Fruit fly (Drosophila melanogaster) whole organism, embryonic: Measurements from ENCODE around the gene mRpS31.

Experiments used
- Aef1 ChIP-seq: fragments of 200-800 bp; sonication (Bioruptor generic); IDR thresholded peaks from 3 replicates; pipeline ENCODE4 v1.3.6; 2022; ENCODE audit warnings: missing biosample characterization, missing genetic modification characterization
- Antp ChIP-seq: fragments of 200-800 bp; sonication (Bioruptor generic); optimal IDR thresholded peaks from 3 replicates; lab custom pipeline; 2016; ENCODE audit warnings: missing biosample characterization, missing genetic modification characterization
- CG10462 ChIP-seq: fragments of 200-800 bp; sonication (Bioruptor generic); optimal IDR thresholded peaks from 2 replicates; lab custom pipeline; 2016; ENCODE audit warnings: missing biosample characterization, missing genetic modification characterization
- CG11247 ChIP-seq: fragments of 200-800 bp; sonication (Bioruptor generic); IDR thresholded peaks from 2 replicates; pipeline ENCODE4 v1.3.6; 2022; ENCODE audit warnings: missing biosample characterization, missing genetic modification characterization
- CG12219 ChIP-seq: fragments of 200-800 bp; sonication (Bioruptor generic); optimal IDR thresholded peaks from 3 replicates; lab custom pipeline; 2018; ENCODE audit warnings: missing biosample characterization, mild to moderate bottlenecking, missing genetic modification characterization
- CG15269 ChIP-seq: fragments of 200-800 bp; sonication (Bioruptor generic); optimal IDR thresholded peaks from 2 replicates; lab custom pipeline; 2018; ENCODE audit warnings: missing biosample characterization, mild to moderate bottlenecking, missing genetic modification characterization, moderate library complexity
- CG15514 ChIP-seq: fragments of 200-800 bp; sonication (Bioruptor generic); optimal IDR thresholded peaks from 3 replicates; lab custom pipeline; 2017; ENCODE audit warnings: missing biosample characterization, missing genetic modification characterization, mild to moderate bottlenecking, moderate library complexity, missing genetic modification reagents
- CG2875 ChIP-seq: fragments of 200-800 bp; sonication (Bioruptor generic); optimal IDR thresholded peaks from 2 replicates; lab custom pipeline; 2017; ENCODE audit warnings: missing biosample characterization, mild to moderate bottlenecking, missing genetic modification characterization, missing genetic modification reagents
- CG30020 ChIP-seq: fragments of 200-800 bp; optimal IDR thresholded peaks from 2 replicates; lab custom pipeline; 2019; ENCODE audit warnings: missing biosample characterization, mild to moderate bottlenecking, missing genetic modification characterization, moderate library complexity
- CG31224 ChIP-seq: fragments of 200-800 bp; sonication (Bioruptor generic); IDR thresholded peaks from 2 replicates; pipeline ENCODE4 v1.3.6; 2022; ENCODE audit warnings: missing biosample characterization, missing genetic modification characterization
- CG34376 ChIP-seq: fragments of 200-800 bp; sonication (Bioruptor generic); optimal IDR thresholded peaks from 2 replicates; lab custom pipeline; 2018; ENCODE audit warnings: missing biosample characterization, mild to moderate bottlenecking, missing genetic modification characterization
- CG6683 ChIP-seq: fragments of 200-800 bp; sonication (Bioruptor generic); optimal IDR thresholded peaks from 2 replicates; lab custom pipeline; 2017; ENCODE audit warnings: missing biosample characterization, mild to moderate bottlenecking, missing genetic modification characterization, missing genetic modification reagents
- CG7928 ChIP-seq: fragments of 200-800 bp; sonication (Bioruptor generic); optimal IDR thresholded peaks from 2 replicates; lab custom pipeline; 2017; ENCODE audit warnings: missing biosample characterization, mild to moderate bottlenecking, missing genetic modification characterization
- CG9876 ChIP-seq: fragments of 200-800 bp; sonication (Bioruptor generic); optimal IDR thresholded peaks from 2 replicates; lab custom pipeline; 2016; ENCODE audit warnings: missing biosample characterization, missing genetic modification characterization
- CG9932 ChIP-seq: fragments of 200-800 bp; sonication (Bioruptor generic); IDR thresholded peaks from 2 replicates; pipeline ENCODE4 v1.3.6; 2022; ENCODE audit warnings: missing biosample characterization, missing genetic modification characterization
- CHES-1-like ChIP-seq: fragments of 200-800 bp; sonication (Bioruptor generic); optimal IDR thresholded peaks from 2 replicates; lab custom pipeline; 2016; ENCODE audit warnings: missing biosample characterization, missing genetic modification characterization
- Camta ChIP-seq: fragments of 200-800 bp; sonication (Bioruptor generic); optimal IDR thresholded peaks from 2 replicates; lab custom pipeline; 2016; ENCODE audit warnings: missing biosample characterization, missing genetic modification characterization
- D19A ChIP-seq: fragments of 200-800 bp; optimal IDR thresholded peaks from 3 replicates; lab custom pipeline; 2019; ENCODE audit warnings: missing biosample characterization, mild to moderate bottlenecking, missing genetic modification characterization, moderate library complexity
- Dref ChIP-seq: fragments of 200-800 bp; sonication (Bioruptor generic); IDR thresholded peaks from 2 replicates; pipeline ENCODE4 v1.3.6; 2022; ENCODE audit warnings: missing biosample characterization, missing genetic modification characterization
- Hey ChIP-seq: fragments of 200-800 bp; sonication (Bioruptor generic); optimal IDR thresholded peaks from 3 replicates; lab custom pipeline; 2018; ENCODE audit warnings: missing biosample characterization, mild to moderate bottlenecking, missing genetic modification characterization
- Hr51 ChIP-seq, 2 experiments: fragments of 200-800 bp; sonication (Bioruptor generic); optimal IDR thresholded peaks; 2 replicates in 1 of 2; 3 replicates in 1 of 2; lab custom pipeline; 2016 to 2018; ENCODE audit warnings: missing biosample characterization in 2 of 2, missing genetic modification characterization in 2 of 2, mild to moderate bottlenecking in 1 of 2, moderate library complexity in 1 of 2
- Lhr ChIP-seq: fragments of 200-800 bp; sonication (Bioruptor generic); optimal IDR thresholded peaks from 3 replicates; lab custom pipeline; 2017; ENCODE audit warnings: mild to moderate bottlenecking, missing biosample characterization, missing genetic modification reagents, missing genetic modification characterization
- Lim3 ChIP-seq: fragments of 200-800 bp; sonication (Bioruptor generic); IDR thresholded peaks from 2 replicates; pipeline ENCODE4 v1.3.6; 2022; ENCODE audit warnings: missing biosample characterization, missing genetic modification characterization
- Lpt ChIP-seq: fragments of >200 bp; optimal IDR thresholded peaks from 2 replicates; lab custom pipeline; 2018; ENCODE audit warnings: missing biosample characterization, missing genetic modification characterization
- MESR4 ChIP-seq: fragments of 200-800 bp; sonication (Bioruptor generic); optimal IDR thresholded peaks from 2 replicates; lab custom pipeline; 2018; ENCODE audit warnings: missing biosample characterization, mild to moderate bottlenecking, missing genetic modification characterization, moderate library complexity
- Med ChIP-seq: fragments of 200-800 bp; sonication (Bioruptor generic); peaks from one replicate; lab custom pipeline; 2016; ENCODE audit warnings: missing biosample characterization, missing genetic modification characterization, mild to moderate bottlenecking, inconsistent platforms, moderate library complexity
- NC2β ChIP-seq: fragments of 200-800 bp; sonication (Bioruptor generic); optimal IDR thresholded peaks from 2 replicates; lab custom pipeline; 2016; ENCODE audit warnings: missing biosample characterization, missing genetic modification characterization
- NfI ChIP-seq: fragments of 200-800 bp; sonication (Bioruptor generic); optimal IDR thresholded peaks from 3 replicates; lab custom pipeline; 2018; ENCODE audit warnings: missing biosample characterization, mild to moderate bottlenecking, missing genetic modification characterization, moderate library complexity
- Opbp ChIP-seq: fragments of 200-800 bp; sonication (Bioruptor generic); IDR thresholded peaks from 3 replicates; pipeline ENCODE4 v1.3.6; 2022; ENCODE audit warnings: missing biosample characterization, missing genetic modification characterization; ENCODE audit not compliant: partially characterized antibody
- Ptx1 ChIP-seq: fragments of 200-800 bp; sonication (Bioruptor generic); IDR thresholded peaks from 2 replicates; pipeline ENCODE4 v1.3.6; 2022; ENCODE audit warnings: missing biosample characterization, missing genetic modification characterization
- Rx ChIP-seq: fragments of 200-800 bp; sonication (Bioruptor generic); IDR thresholded peaks from 2 replicates; pipeline ENCODE4 v1.3.6; 2022; ENCODE audit warnings: missing biosample characterization, missing genetic modification characterization
- TFAM ChIP-seq: fragments of 200-800 bp; sonication (Bioruptor generic); optimal IDR thresholded peaks from 2 replicates; lab custom pipeline; 2017; ENCODE audit warnings: missing biosample characterization, missing genetic modification characterization, inconsistent platforms
- Trl ChIP-seq, 3 experiments: fragments of >200 bp in 2 of 3; fragments of 200-800 bp in 1 of 3; sonication (Bioruptor generic) in 1 of 3; optimal IDR thresholded peaks; 2 replicates in 1 of 3; 3 replicates in 2 of 3; lab custom pipeline; 2016 to 2017; ENCODE audit warnings: missing biosample characterization in 1 of 3, missing genetic modification characterization in 1 of 3
- Usf ChIP-seq: fragments of 200-800 bp; sonication (Bioruptor generic); optimal IDR thresholded peaks from 2 replicates; lab custom pipeline; 2017; ENCODE audit warnings: missing genotype, missing biosample characterization, missing genetic modification characterization
- bbx ChIP-seq: fragments of 200-800 bp; sonication (Bioruptor generic); IDR thresholded peaks from 2 replicates; pipeline ENCODE4 v1.3.6; 2022; ENCODE audit warnings: missing biosample characterization, missing genetic modification characterization; ENCODE audit not compliant: partially characterized antibody
- cato ChIP-seq: fragments of 200-800 bp; sonication (Bioruptor generic); optimal IDR thresholded peaks from 2 replicates; lab custom pipeline; 2016; ENCODE audit warnings: missing biosample characterization, missing genetic modification characterization, borderline replicate concordance
- dan ChIP-seq: fragments of 200-800 bp; sonication (Bioruptor generic); IDR thresholded peaks from 2 replicates; pipeline ENCODE4 v1.3.6; 2022; ENCODE audit warnings: missing biosample characterization, missing genetic modification characterization
- emc ChIP-seq: fragments of 200-800 bp; sonication (Bioruptor generic); optimal IDR thresholded peaks from 2 replicates; lab custom pipeline; 2016; ENCODE audit warnings: missing biosample characterization, missing genetic modification characterization
- ewg ChIP-seq: fragments of 200-800 bp; sonication (Bioruptor generic); optimal IDR thresholded peaks from 3 replicates; lab custom pipeline; 2017; ENCODE audit warnings: mild to moderate bottlenecking, missing biosample characterization, missing genetic modification reagents, missing genetic modification characterization
- gcm2 ChIP-seq: fragments of 200-800 bp; sonication (Bioruptor generic); optimal IDR thresholded peaks from 2 replicates; lab custom pipeline; 2016; ENCODE audit warnings: missing biosample characterization, missing genetic modification characterization
- gem ChIP-seq: fragments of 200-800 bp; sonication (Bioruptor generic); optimal IDR thresholded peaks from 2 replicates; lab custom pipeline; 2019; ENCODE audit warnings: missing biosample characterization, mild to moderate bottlenecking, missing genetic modification characterization, moderate library complexity
- mirr ChIP-seq: fragments of 200-800 bp; sonication (Bioruptor generic); optimal IDR thresholded peaks from 3 replicates; lab custom pipeline; 2018; ENCODE audit warnings: missing biosample characterization, mild to moderate bottlenecking, missing genetic modification characterization
- otp ChIP-seq: fragments of 200-800 bp; sonication (Bioruptor generic); IDR thresholded peaks from 3 replicates; pipeline ENCODE4, ENCODE4 v1.3.6; 2022; ENCODE audit warnings: missing biosample characterization, missing genetic modification characterization
- p53 ChIP-seq: fragments of 200-800 bp; sonication (Bioruptor generic); optimal IDR thresholded peaks from 2 replicates; lab custom pipeline; 2016; ENCODE audit warnings: missing biosample characterization, missing genetic modification characterization
- pita ChIP-seq: fragments of 200-800 bp; sonication (Bioruptor generic); optimal IDR thresholded peaks from 2 replicates; lab custom pipeline; 2017; ENCODE audit warnings: missing biosample characterization, mild to moderate bottlenecking, missing genetic modification characterization
- pum ChIP-seq: fragments of 200-800 bp; sonication (Bioruptor generic); optimal IDR thresholded peaks from 2 replicates; lab custom pipeline; 2016; ENCODE audit warnings: missing biosample characterization, missing genetic modification characterization
- pzg ChIP-seq: fragments of 200-800 bp; sonication (Bioruptor generic); optimal IDR thresholded peaks from 3 replicates; lab custom pipeline; 2018; ENCODE audit warnings: missing biosample characterization, mild to moderate bottlenecking, missing genetic modification characterization, moderate library complexity
- rib ChIP-seq: fragments of 200-800 bp; sonication (Bioruptor generic); IDR thresholded peaks from 2 replicates; pipeline ENCODE4 v1.3.6; 2022; ENCODE audit warnings: missing biosample characterization, missing genetic modification characterization
- slp2 ChIP-seq: fragments of 200-800 bp; sonication (Bioruptor generic); optimal IDR thresholded peaks from 2 replicates; lab custom pipeline; 2016; ENCODE audit warnings: missing biosample characterization, missing genetic modification characterization
- sqz ChIP-seq: fragments of 200-800 bp; sonication (Bioruptor generic); optimal IDR thresholded peaks from 3 replicates; lab custom pipeline; 2018; ENCODE audit warnings: missing biosample characterization, mild to moderate bottlenecking, missing genetic modification characterization
- wdn ChIP-seq: fragments of 200-800 bp; sonication (Bioruptor generic); IDR thresholded peaks from 2 replicates; pipeline ENCODE4 v1.3.6; 2022; ENCODE audit warnings: missing biosample characterization, missing genetic modification characterization
- yki ChIP-seq: fragments of >200 bp; optimal IDR thresholded peaks from 3 replicates; lab custom pipeline; 2018

mRpS31 gene

dm6 chr3L:16054095-16054494 lies 49.1 kb downstream of the mRpS31 start (continued):
- TF ChIP-seq gcm2 (GFP tag; lab: Kevin White, UChicago) (no peak), Aef1 (GFP tag; lab: Robert Waterston, UW) (no peak), CG2875 (GFP tag; lab: Kevin White, UChicago) (no peak), pzg (GFP tag; lab: Kevin White, UChicago) (no peak), Lpt (GFP tag; lab: Kevin White, UChicago) (no peak), TFAM (GFP tag; lab: Kevin White, UChicago) (no peak), CG34376 (GFP tag; lab: Kevin White, UChicago) (no peak), Lim3 (no peak), Antp (GFP tag; lab: Kevin White, UChicago) (no peak), MESR4 (no peak), cato (GFP tag; lab: Kevin White, UChicago) (no peak), wdn (GFP tag; lab: Robert Waterston, UW) (no peak), Lhr (GFP tag; lab: Kevin White, UChicago) (no peak), Med (peak; percentile 79), p53 (GFP tag; lab: Kevin White, UChicago) (no peak), NC2β (GFP tag; lab: Kevin White, UChicago) (no peak), CG9932 (GFP tag; lab: Robert Waterston, UW) (no peak), yki (lab: Kevin White, UChicago) (no peak), NfI (GFP tag; lab: Kevin White, UChicago) (peak; percentile 19), sqz (GFP tag; lab: Kevin White, UChicago) (no peak), CG11247 (GFP tag; lab: Robert Waterston, UW) (no peak), CG15514 (GFP tag; lab: Kevin White, UChicago) (no peak), CG15269 (peak; percentile 68), Trl (optimal IDR thresholded peaks at IDR 0.05; lab: Kevin White, UChicago) (no peak), Trl (GFP tag; optimal IDR thresholded peaks at IDR 0.05; lab: Kevin White, UChicago) (no peak), CG31224 (GFP tag; lab: Robert Waterston, UW) (0 out of 2 replicates have a peak, but pooled peaks have one; percentile 11), Rx (no peak), dan (GFP tag; lab: Robert Waterston, UW) (no peak), ewg (GFP tag; lab: Kevin White, UChicago) (peak; percentile 46), emc (GFP tag; lab: Kevin White, UChicago) (no peak), Usf (no peak), pita (GFP tag; lab: Kevin White, UChicago) (no peak), CG9876 (no peak), CHES-1-like (GFP tag; lab: Kevin White, UChicago) (no peak), Dref (no peak), Hr51 (GFP tag; optimal IDR thresholded peaks at IDR 0.05; lab: Kevin White, UChicago) (peak in 1 of 2 experiments; percentile 83), rib (no peak), Opbp (no peak), mirr (no peak), slp2 (no peak), Hey (tag; lab: Kevin White, UChicago) (no peak), gem (tag; lab: Kevin White, UChicago) (peak; percentile 77), CG7928 (no peak), pum (no peak), Camta (GFP tag; lab: Kevin White, UChicago) (no peak), Ptx1 (peak; percentile 65), CG30020 (tag; lab: Kevin White, UChicago) (no peak), D19A (peak; percentile 47), CG12219 (GFP tag; lab: Kevin White, UChicago) (no peak), CG10462 (peak; percentile 2), CG6683 (GFP tag; lab: Kevin White, UChicago) (no peak), otp (GFP tag; lab: Robert Waterston, UW) (peak; percentile 28; the same call in 1 of the 3 replicates), bbx (GFP tag; lab: Robert Waterston, UW) (no peak)
